Fruit fly (Drosophila melanogaster): ENCODE data around the gene CG14034.

DNA sequence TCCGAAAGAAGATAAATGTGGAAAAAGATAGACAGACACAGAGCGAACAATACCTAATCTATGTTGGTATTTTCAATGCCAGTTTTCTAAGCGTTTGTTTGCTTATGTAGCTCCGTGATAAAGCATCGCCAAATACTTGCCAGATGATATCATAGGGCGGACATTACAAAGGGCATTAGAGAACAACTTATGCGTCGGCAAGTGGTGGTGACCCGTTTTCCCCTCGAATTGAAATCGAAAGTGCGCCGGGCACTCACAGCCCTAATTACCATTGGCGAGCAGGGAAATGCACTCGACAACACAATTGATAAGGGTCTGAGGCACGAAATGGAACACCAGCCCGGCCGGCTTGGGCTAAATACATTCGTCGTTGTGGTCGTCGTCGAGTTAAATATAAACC is 19.1 kb downstream of the CG14034 start:
- TF ChIP-seq h (GFP tag; optimal IDR thresholded peaks at IDR 0.05): no peak
- TF ChIP-seq dl (GFP tag; optimal IDR thresholded peaks at IDR 0.05; ENCODE audit: insufficient read depth in 1 of 2, partially characterized antibody in 2 of 2): no peak
- no peak for TF ChIP-seq Dif (GFP tag; optimal IDR thresholded peaks at IDR 0.05; ENCODE audit: partially characterized antibody)
- no peak for TF ChIP-seq OdsH (GFP tag; optimal IDR thresholded peaks at IDR 0.05)
- TF ChIP-seq Dfd (GFP tag; optimal IDR thresholded peaks at IDR 0.05): no peak
- TF ChIP-seq pan (optimal IDR thresholded peaks at IDR 0.05): no peak
- no peak for TF ChIP-seq sage (GFP tag; optimal IDR thresholded peaks at IDR 0.05)
- TF ChIP-seq CG32264 (GFP tag; optimal IDR thresholded peaks at IDR 0.05): no peak

All from whole organism, wandering third instar larva.